Worm (Caenorhabditis elegans): ENCODE results near the gene Y75B8A.13.

ce11 chrIII:12188236-12188635 is 27.3 kb downstream of the Y75B8A.13 start:
- TF ChIP-seq him-1 (tag; optimal IDR thresholded peaks at IDR 0.05) (no peak), W03F9.2 (tag; optimal IDR thresholded peaks at IDR 0.05) (no peak), dao-5 (tag; optimal IDR thresholded peaks at IDR 0.05) (no peak)
